Fruit fly (Drosophila melanogaster) ovary, adult (tissue): Measurements from ENCODE around the gene CG14650.

Source experiments
- CG17801 ChIP-seq: fragments of 200-800 bp; optimal IDR thresholded peaks from 2 replicates; lab custom pipeline; 2019; ENCODE audit warnings: missing biosample characterization, mild to moderate bottlenecking, missing genetic modification characterization, moderate library complexity; ENCODE audit not compliant: partially characterized antibody

Gene CG14650

DNA sequence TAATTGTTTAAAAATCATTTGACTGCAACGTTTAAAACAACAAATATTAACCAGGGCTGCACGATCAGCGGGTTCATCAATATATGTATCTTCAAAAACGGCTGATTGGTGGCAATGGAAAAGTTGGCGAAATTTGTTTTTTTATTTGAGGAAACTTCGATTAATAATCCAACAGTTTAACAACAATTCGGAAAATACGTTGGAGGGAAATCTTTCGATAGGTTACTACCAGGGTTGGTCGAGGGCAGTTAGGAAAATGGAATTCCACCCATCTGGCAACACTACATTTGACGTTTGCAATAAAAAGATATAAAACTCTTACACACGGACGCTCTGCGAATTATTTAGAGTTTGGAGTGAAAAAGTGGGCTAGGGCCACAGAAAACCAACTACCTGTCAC lies at the start of gene CG14650, which contains the start of gene Lipt2:
Gene CG14650 (plus strand): TSS at position 275 of the 400 bp plus-strand sequence.
Gene Lipt2 (minus strand): TSS at position 217 of the 400 bp plus-strand sequence.
- peak; percentile 55 for TF ChIP-seq CG17801

DNA sequence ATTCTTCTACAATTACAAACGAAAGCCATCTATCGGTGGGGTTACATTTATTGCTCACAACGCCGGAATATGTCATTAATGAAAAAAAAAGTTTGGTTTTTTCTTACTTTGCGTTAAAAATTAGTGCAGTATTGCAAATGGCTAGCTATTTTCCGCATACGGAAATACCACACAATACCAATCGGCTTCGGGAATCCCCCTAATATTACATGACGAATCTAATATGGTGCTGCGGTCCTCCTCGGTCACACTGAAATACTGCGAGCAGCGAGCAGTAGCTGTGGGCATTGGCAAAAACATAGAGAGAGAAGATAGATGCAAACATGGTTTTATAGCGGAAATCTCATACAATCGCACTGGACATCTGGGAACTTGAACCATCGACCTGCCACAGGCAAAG lies 49.7 kb upstream of the CG14650 start, which contains the start of gene tub:
Gene tub (plus strand): TSS at position 253 of the 400 bp plus-strand sequence.
- peak; percentile 14 for TF ChIP-seq CG17801

DNA sequence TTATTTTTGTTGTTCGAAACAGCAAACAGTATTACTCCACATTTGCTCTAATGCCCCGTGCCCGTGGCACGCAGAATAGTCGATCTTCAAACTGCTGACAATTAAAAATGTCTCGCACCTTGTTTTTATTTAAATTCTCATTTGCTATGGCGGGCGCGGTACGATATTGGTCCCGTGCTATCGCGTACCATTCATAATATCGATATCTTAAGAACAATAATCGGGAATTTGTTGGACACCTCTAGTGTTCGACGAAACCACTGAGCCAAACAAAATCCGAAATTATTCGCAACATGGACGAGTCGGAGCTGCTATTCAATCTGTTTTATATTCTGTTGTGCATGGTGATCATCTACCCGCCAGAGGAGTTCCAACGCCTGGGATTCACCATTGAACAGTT lies 47.1 kb upstream of the CG14650 start, which contains the start of gene CG14646:
Gene CG14646 (plus strand): TSS at position 234 of the 400 bp plus-strand sequence.
- TF ChIP-seq CG17801 = no peak

DNA sequence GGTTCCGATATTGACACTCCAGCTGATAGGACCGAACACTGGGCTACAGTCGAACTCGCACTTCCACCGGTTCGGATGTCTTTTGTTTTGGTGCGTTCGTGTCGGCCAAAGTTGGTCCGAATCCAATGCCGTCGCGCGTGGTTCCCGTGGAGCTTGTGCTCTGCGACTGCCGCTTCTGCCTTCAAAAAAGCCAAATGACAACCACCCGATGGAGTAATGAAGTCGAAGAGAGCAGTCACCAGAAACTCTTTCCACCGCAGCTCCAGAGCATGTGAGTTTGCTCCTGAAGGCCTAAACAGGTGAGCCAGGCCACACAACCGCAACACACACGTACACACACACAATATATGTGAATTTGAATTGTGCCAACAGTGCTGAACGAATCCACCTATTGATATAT lies 43.1 kb upstream of the CG14650 start, which contains the start of gene CG34112:
Gene CG34112 (minus strand): TSS at position 143 of the 400 bp plus-strand sequence.
- TF ChIP-seq CG17801 = peak; percentile 8

DNA sequence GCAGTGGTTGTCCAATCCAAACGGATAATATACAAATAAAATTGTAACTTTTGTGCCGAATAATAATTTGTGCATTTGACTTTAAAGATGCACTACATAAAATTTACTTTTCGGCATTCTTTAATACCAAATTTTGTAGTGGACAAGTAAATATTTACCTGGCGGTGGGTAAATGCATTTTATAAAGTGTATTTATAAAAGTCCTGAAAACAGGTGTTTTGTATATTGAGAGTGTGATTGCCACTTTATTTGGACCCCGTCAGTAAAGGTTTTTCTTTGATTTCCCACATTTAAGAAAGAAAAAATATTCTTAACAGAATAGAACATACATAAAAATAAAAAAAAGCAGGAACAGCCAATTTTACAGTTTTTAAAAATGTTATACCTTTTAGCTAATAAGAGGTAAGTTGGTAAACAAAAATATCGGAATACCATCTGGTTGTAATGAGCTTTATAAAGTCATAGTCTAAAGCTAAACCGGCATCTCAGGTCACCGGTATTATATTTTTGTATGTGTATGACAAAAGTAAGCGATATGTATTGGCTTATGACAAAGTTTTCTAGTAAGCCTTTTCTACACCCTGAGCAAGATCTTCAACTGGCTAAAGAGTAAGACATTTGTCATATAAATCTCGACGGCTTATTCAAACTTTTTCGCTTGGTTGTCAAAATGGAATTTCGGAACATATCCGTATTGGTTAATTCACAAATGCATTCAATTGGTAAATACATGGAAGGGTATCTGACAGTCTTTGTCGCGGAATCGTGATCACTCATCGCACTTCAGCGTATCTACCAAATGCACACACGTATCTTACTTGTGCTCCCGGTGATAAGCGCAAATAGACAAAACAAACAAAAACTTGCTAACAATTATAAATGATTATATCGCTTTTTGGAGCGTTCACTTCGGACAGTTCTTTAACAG lies 42.3 kb upstream of the CG14650 start:
- TF ChIP-seq CG17801 = peak; percentile 93

DNA sequence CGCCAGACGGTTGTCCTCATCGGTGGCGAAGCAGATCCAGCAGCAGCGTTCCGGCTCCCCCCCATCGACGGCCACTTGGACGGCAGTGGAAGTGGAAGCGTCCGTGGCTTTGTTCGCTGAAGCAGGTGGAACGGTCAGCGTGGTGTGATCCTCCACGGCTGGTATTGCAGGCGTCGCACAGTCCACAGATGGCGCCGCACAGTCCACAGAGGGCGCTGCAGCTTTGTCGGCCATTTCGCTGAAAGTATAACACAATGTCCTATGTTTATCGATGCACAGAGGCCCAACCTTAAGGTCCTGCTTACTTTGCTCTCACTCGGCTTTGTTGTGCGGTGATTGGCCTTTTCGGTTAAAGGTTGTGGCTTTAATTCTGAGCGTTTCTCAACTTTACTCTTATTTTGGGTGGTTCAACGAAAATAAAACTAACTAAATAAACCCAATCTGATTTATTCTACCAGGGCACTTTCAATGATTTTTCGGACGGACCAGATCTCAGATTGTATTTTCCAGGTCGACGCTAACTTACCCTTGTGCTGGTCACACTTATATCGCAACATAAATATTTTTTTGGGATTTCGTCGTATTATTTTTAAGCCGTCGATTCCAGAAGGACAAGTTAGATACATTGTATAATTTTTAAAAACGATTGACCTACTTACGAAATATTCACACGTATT lies 39.6 kb upstream of the CG14650 start, which contains the start of gene CG9855:
Gene CG9855 (minus strand): TSS at position 473 of the 677 bp plus-strand sequence.
- no peak for TF ChIP-seq CG17801

DNA sequence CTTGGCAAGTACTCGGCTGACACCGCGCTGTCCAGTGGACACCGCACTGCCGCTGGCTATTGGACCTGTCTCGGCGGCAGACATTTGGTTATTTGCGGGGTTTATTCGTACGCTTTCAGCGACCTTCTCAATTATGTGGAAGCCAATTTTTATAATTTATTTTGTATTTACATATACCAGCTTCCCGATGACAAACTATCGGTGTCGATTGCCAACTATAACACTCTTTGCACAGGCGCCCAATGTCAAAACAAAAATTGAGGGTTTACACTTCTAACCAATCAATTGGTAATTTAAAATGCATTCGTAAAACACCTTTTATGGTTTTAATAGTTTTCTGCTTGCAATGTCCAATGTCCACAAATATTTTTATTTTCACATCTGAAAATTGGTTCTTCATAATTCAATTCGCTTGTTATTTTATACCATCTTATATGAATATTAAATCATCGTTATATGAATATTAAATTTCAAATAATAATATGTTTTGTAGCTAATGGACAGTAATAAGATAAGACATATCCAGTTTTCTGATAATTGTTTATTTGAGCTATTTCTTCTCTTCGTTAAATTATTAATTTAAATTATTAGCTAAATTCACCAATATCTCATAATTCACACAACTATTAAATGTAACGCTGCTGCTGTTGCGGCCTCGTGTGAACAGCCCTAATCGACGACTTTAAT lies 37.2 kb upstream of the CG14650 start:
- no peak for TF ChIP-seq CG17801

DNA sequence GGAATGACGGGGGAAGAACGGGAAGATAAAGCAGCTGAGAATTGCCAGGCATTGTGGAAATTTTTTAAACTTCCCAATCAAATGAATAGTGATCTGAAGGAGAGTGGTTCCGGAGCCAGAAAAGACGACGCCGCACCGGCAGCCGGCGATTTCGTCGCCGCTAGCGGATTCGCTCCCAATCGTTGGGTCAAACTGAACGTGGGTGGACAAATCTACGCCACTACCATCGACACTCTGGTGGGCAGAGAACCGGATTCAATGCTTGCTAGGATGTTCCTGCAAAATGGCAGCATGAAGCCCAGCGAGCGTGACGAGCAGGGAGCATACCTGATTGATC lies 36.7 kb upstream of the CG14650 start, which contains the start of gene CG14647:
Gene CG14647 (plus strand): TSS at position 14 of the 337 bp plus-strand sequence.
- no peak for TF ChIP-seq CG17801

DNA sequence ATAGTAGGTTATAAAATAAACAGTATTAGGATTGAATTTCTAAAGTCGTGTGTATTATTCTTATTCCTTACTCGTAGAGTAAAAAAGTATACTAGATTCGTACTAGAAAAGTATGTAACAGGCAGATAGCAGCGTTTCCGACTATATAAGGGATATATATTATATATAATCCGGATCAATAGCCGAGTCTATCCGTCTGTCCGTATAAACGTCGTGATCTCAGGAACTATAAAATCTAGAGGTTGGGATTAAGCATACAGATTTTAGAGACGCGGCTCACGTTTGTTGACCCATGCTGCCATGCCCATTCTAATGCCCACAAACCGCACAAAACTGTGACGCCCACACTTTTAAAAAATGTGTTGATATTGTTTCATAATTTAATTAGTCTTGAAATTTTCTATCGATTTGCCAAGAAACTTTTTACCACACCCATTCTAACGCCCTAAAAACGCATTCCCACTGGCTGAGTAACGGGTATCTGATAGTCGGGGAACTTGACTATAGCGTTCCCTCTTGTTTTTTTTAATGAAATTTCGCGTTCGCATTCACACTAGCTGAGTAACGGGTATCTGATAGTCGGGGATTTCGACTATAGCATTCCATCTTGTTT lies 35.1 kb upstream of the CG14650 start, which contains the start of gene CG9853:
Gene CG9853 (minus strand): TSS at position 51 of the 613 bp plus-strand sequence.
- TF ChIP-seq CG17801 = no peak

DNA sequence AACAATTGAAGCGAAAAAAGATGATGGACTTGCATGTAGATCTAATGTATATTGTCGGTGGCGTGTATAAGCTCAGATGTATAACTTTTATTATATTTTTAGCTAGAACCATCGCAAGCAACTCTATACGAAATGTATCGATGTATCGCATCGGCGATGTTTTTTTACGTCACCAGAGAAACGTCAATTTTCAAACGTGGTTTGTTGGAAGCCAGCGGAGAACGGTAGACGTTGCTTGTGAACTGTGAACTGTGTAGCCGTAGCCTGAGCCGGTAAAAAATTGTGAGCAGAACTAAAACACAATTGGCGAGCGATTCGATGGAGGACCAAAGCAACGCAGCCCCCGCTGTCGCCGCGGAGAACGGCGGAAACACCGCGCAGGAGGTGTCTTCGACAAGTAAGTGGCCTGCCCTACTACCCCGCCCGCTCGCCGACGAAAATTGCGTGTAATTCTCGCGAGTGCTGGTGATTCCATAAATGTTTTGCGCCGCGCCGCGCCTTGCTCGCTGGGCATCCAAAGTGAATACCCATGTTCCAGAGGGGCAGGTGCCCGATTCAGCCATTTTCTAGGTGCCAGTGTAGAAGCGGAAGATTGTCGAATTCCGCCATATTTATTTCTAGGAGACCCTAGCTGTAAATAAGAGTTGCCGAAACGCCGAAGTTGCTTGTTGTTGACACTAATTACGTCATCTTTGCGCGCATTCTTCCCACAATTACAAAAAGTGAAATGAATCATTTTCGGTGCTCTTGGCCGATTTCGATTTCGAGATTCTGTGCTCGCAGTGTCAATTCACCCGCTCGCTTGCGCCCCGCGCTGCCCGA lies 34.1 kb upstream of the CG14650 start, which contains the start of gene lost:
Gene lost (plus strand): TSS at position 193 of the 822 bp plus-strand sequence.
- peak; percentile 62 for TF ChIP-seq CG17801

DNA sequence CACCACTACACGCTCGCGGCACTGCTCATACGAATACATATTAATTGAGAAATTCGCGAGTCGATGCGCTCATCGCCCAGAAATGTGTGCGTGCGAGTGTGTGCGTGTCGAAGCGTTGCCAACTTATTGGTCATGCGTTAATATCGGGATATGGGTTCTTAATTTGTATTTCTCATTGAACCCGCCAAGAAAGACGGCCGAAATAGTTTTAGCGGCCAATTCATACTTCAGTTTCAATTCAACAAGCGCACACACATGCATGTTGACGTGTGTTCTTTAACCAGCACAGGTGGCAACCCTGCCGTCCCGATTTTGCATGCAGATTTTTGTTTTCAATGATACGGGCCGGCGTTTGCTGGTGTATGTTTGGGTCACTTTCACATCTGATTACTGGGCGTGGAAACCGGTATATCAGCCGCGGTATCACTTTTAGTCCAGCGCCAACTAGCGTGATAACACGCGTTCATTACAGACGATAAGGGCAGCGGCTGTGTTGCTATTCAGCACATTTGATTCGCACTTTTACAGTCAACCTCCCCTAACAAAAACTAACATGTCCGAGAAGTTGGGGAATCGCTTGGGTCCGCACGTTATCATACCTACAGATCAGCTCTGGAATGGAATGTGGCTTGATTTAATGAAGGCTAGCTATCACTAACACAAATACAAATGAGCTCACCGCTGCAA lies 33.3 kb upstream of the CG14650 start:
- TF ChIP-seq CG17801 = no peak

DNA sequence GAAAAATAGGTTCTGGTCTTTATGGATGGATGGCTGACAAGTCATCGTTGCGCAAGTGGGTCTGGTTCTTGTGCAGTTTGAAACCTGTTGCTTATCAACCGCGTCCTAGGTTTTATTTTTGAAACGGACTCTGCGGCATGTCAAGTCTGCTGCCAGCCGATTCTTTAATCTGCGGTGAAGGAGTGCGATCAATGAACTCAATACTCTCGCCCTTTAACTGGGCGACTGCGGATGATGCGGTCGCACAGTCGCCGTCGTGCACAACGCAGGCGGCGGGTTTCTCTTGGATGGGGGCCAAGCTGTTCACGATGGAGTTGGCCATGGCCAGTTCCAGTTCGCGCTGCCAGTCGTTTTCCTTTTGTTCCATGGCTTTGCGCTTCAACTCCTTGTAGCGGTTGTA lies 29.9 kb upstream of the CG14650 start:
- no peak for TF ChIP-seq CG17801

DNA sequence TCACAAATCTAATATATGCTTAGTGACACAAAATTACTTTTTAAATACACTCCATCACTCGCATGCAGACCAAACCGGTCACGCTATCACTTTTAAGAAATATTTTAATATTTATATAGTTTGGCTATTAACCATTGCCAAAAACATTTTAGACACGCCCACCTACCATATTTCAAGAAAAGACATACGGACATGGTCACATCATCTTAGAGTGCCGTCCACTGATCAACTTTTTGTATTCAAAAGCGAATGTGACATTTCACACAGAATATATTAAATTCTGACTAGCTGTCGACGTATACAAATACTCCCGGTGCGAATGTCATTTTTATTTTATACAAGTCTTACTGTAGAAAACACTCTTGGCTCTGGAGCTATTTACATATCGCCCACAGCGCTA lies 21.0 kb upstream of the CG14650 start, which contains the start of gene CG31528:
Gene CG31528 (plus strand): TSS at position 301 of the 400 bp plus-strand sequence.
- no peak for TF ChIP-seq CG17801

DNA sequence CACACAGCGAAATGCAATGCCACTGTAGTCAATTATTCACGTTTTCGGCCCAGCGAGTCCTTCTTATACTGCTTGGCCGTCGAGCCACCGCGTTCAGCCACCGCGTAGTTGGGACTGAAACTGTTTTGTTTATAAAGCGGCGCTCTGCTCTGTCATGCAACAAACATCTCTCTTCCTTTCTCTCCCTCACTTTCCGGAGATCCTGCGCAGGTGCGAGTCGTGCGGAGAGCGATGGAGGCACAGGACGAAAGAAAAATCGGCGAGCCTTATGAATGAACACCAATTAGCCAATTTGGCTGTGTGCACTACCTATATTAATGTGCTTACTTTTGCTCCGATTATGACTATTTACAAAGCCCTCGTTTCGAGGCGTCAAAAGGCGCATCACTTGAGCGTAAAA lies 17.7 kb upstream of the CG14650 start, which contains the start of gene CG32944:
Gene CG32944 (minus strand): TSS at position 97 of the 400 bp plus-strand sequence.
- TF ChIP-seq CG17801 = no peak
